Worm (Caenorhabditis elegans) whole organism, young adult: ENCODE data around the gene F22B5.4.

Source experiments
- Y56A3A.18 ChIP-seq: fragments of 200-800 bp; sonication (Bioruptor generic); IDR thresholded peaks from 2 replicates; pipeline ENCODE4 v1.3.6; 2022; ENCODE audit warnings: missing genetic modification reagents, missing genetic modification characterization, missing compliant biosample characterization
- Y67H2A.10 ChIP-seq: fragments of 200-800 bp; sonication (Bioruptor generic); conservative IDR thresholded peaks from 2 replicates; pipeline ENCODE4 v1.3.6; 2022; ENCODE audit warnings: missing genetic modification reagents, missing genetic modification characterization, missing compliant biosample characterization
- lir-1 ChIP-seq: fragments of 200-800 bp; sonication (Bioruptor generic); conservative IDR thresholded peaks from 2 replicates; pipeline ENCODE4 v1.3.6; 2022; ENCODE audit warnings: missing genetic modification reagents, missing genetic modification characterization, missing compliant biosample characterization
- madf-3 ChIP-seq: fragments of 200-800 bp; sonication (Bioruptor generic); IDR thresholded peaks from 2 replicates; pipeline ENCODE4 v1.3.6; 2022; ENCODE audit warnings: missing genetic modification reagents, missing genetic modification characterization, missing compliant biosample characterization
- unc-62 ChIP-seq: fragments of 150-350 bp; optimal IDR thresholded peaks from 2 replicates; lab custom pipeline; 2014; ENCODE audit warnings: missing biosample characterization, missing genetic modification reagents, missing genetic modification characterization

ce11 chrII:8428947-8429919, 20.3 kb upstream of the F22B5.4 start:
- TF ChIP-seq Y67H2A.10 (GFP tag; lab: Robert Waterston, UW), result no peak
- TF ChIP-seq madf-3 (GFP tag; lab: Robert Waterston, UW), result no peak
- TF ChIP-seq lir-1 (GFP tag; lab: Robert Waterston, UW), result no peak
- no peak for TF ChIP-seq unc-62
- no peak for TF ChIP-seq Y56A3A.18
